Worm (Caenorhabditis elegans) whole organism, L4 larva: ENCODE measurements around the gene scl-5.

ENCODE experiments used
- D1046.2 ChIP-seq: fragments of 200-800 bp; sonication (Bioruptor generic); IDR thresholded peaks from 2 replicates; pipeline ENCODE4 v1.3.6; 2022; ENCODE audit warnings: missing genetic modification characterization, missing compliant biosample characterization
- F10B5.3 ChIP-seq: sonication (generic microtip); optimal IDR thresholded peaks from 2 replicates; lab custom pipeline; 2016; ENCODE audit warnings: mild to moderate bottlenecking, missing genetic modification characterization, missing compliant biosample characterization
- F49E8.2 ChIP-seq: sonication (generic microtip); optimal IDR thresholded peaks from 2 replicates; lab custom pipeline; 2016; ENCODE audit warnings: missing compliant biosample characterization, mild to moderate bottlenecking, missing genetic modification characterization, borderline replicate concordance
- R02D3.7 ChIP-seq: fragments of 150-350 bp; sonication (generic microtip); optimal IDR thresholded peaks from 3 replicates; lab custom pipeline; 2014; ENCODE audit warnings: missing biosample characterization, missing genetic modification characterization
- T20F7.1 ChIP-seq: fragments of 200-800 bp; sonication (Bioruptor generic); optimal IDR thresholded peaks from 2 replicates; lab custom pipeline; 2018; ENCODE audit warnings: mild to moderate bottlenecking, missing genetic modification characterization, missing compliant biosample characterization
- Y75B8A.6 ChIP-seq: fragments of 200-800 bp; sonication (Bioruptor generic); IDR thresholded peaks from 2 replicates; pipeline ENCODE4 v1.3.6; 2022; ENCODE audit warnings: missing genetic modification reagents, missing genetic modification characterization, missing compliant biosample characterization
- ZK546.5 ChIP-seq, 2 experiments: sonication (generic microtip); optimal IDR thresholded peaks; 2 replicates each; lab custom pipeline; 2017; ENCODE audit warnings: missing biosample characterization in 2 of 2, missing genetic modification characterization in 2 of 2
- aha-1 ChIP-seq: fragments of 150-350 bp; peaks from one replicate; lab custom pipeline; 2014; ENCODE audit warnings: missing biosample characterization, missing genetic modification characterization
- arid-1 ChIP-seq: fragments of 200-800 bp; sonication (Bioruptor generic); conservative IDR thresholded peaks from 2 replicates; pipeline ENCODE4 v1.3.6; 2022; ENCODE audit warnings: missing genetic modification reagents, missing genetic modification characterization, missing compliant biosample characterization
- ceh-62 ChIP-seq: sonication (generic microtip); optimal IDR thresholded peaks from 2 replicates; lab custom pipeline; 2017; ENCODE audit warnings: missing biosample characterization, missing genetic modification characterization
- cey-2 ChIP-seq: sonication (generic microtip); optimal IDR thresholded peaks from 3 replicates; lab custom pipeline; 2017; ENCODE audit warnings: missing genetic modification characterization, mild to moderate bottlenecking, missing compliant biosample characterization, antibody characterized with exemption, borderline replicate concordance; ENCODE audit not compliant: insufficient read depth
- ctbp-1 ChIP-seq: fragments of 200-800 bp; sonication (Bioruptor generic); IDR thresholded peaks from 2 replicates; pipeline ENCODE4 v1.3.6; 2022; ENCODE audit warnings: missing genetic modification reagents, missing genetic modification characterization, missing compliant biosample characterization
- dmd-6 ChIP-seq: fragments of 200-800 bp; sonication (Bioruptor generic); IDR thresholded peaks from 2 replicates; pipeline ENCODE4 v1.3.6; 2022; ENCODE audit warnings: missing genetic modification reagents, missing genetic modification characterization, missing compliant biosample characterization
- dve-1 ChIP-seq: sonication (generic microtip); optimal IDR thresholded peaks from 2 replicates; lab custom pipeline; 2017; ENCODE audit warnings: antibody characterized with exemption, mild to moderate bottlenecking, missing genetic modification characterization, missing compliant biosample characterization; ENCODE audit not compliant: insufficient read depth
- fkh-10 ChIP-seq: fragments of 150-350 bp; optimal IDR thresholded peaks from 2 replicates; lab custom pipeline; 2014; ENCODE audit warnings: missing biosample characterization, missing genetic modification reagents, missing genetic modification characterization
- hlh-11 ChIP-seq: fragments of 200-800 bp; sonication (Bioruptor generic); optimal IDR thresholded peaks from 2 replicates; lab custom pipeline; 2018; ENCODE audit warnings: mild to moderate bottlenecking, missing genetic modification characterization, missing compliant biosample characterization
- hlh-30 ChIP-seq: sonication (generic microtip); optimal IDR thresholded peaks from 2 replicates; lab custom pipeline; 2017; ENCODE audit warnings: antibody characterized with exemption, mild to moderate bottlenecking, missing genetic modification characterization, missing compliant biosample characterization; ENCODE audit not compliant: insufficient read depth
- jun-1 ChIP-seq: fragments of 150-350 bp; optimal IDR thresholded peaks from 2 replicates; lab custom pipeline; 2014; ENCODE audit warnings: missing biosample characterization, missing genetic modification reagents, missing genetic modification characterization
- lim-7 ChIP-seq: fragments of 200-800 bp; sonication (Bioruptor generic); IDR thresholded peaks from 2 replicates; pipeline ENCODE4 v1.3.6; 2022; ENCODE audit warnings: missing genetic modification characterization, missing compliant biosample characterization
- lin-1 ChIP-seq: fragments of 200-800 bp; sonication (Bioruptor generic); IDR thresholded peaks from 2 replicates; pipeline ENCODE4 v1.3.6; 2022; ENCODE audit warnings: missing genetic modification reagents, missing genetic modification characterization, missing compliant biosample characterization
- lin-29 ChIP-seq: fragments of 200-800 bp; sonication (Bioruptor generic); IDR thresholded peaks from 2 replicates; pipeline ENCODE4 v1.3.6; 2022; ENCODE audit warnings: missing genetic modification reagents, missing genetic modification characterization, missing compliant biosample characterization
- lin-38 ChIP-seq: fragments of 200-800 bp; sonication (Bioruptor generic); IDR thresholded peaks from 2 replicates; pipeline ENCODE4 v1.3.6; 2022; ENCODE audit warnings: missing genetic modification reagents, missing genetic modification characterization, missing compliant biosample characterization
- lir-3 ChIP-seq: sonication (generic microtip); optimal IDR thresholded peaks from 2 replicates; lab custom pipeline; 2016; ENCODE audit warnings: mild to moderate bottlenecking, missing genetic modification characterization, missing compliant biosample characterization
- madf-5 ChIP-seq, 2 experiments: fragments of 200-800 bp; sonication (Bioruptor generic); IDR thresholded peaks; 2 replicates each; pipeline ENCODE4 v1.3.6; 2022; ENCODE audit warnings: missing compliant biosample characterization in 2 of 2, missing genetic modification characterization in 2 of 2
- mdl-1 ChIP-seq, 2 experiments: fragments of 150-350 bp in 1 of 2; sonication (generic microtip) in 1 of 2; optimal IDR thresholded peaks; 2 replicates each; lab custom pipeline; 2014 to 2017; ENCODE audit warnings: missing biosample characterization in 2 of 2, missing genetic modification characterization in 2 of 2
- mdt-29 ChIP-seq: fragments of 200-800 bp; sonication (Bioruptor generic); IDR thresholded peaks from 2 replicates; pipeline ENCODE4 v1.3.6; 2022; ENCODE audit warnings: missing genetic modification reagents, missing genetic modification characterization, missing compliant biosample characterization
- mep-1 ChIP-seq: fragments of 150-350 bp; sonication (generic microtip); optimal IDR thresholded peaks from 3 replicates; lab custom pipeline; 2014; ENCODE audit warnings: missing biosample characterization, missing genetic modification characterization
- mxl-3 ChIP-seq: fragments of 200-800 bp; sonication (Bioruptor generic); optimal IDR thresholded peaks from 2 replicates; lab custom pipeline; 2018; ENCODE audit warnings: mild to moderate bottlenecking, missing genetic modification characterization, missing compliant biosample characterization
- nhr-10 ChIP-seq: fragments of 150-350 bp; optimal IDR thresholded peaks from 2 replicates; lab custom pipeline; 2014; ENCODE audit warnings: missing biosample characterization, missing genetic modification characterization
- nhr-25 ChIP-seq: sonication (generic microtip); optimal IDR thresholded peaks from 2 replicates; lab custom pipeline; 2017; ENCODE audit warnings: missing genetic modification characterization, mild to moderate bottlenecking, missing compliant biosample characterization, antibody characterized with exemption, moderate library complexity, borderline replicate concordance; ENCODE audit not compliant: insufficient read depth
- nhr-28 ChIP-seq: fragments of 150-350 bp; optimal IDR thresholded peaks from 2 replicates; lab custom pipeline; 2014; ENCODE audit warnings: missing biosample characterization, missing genetic modification characterization
- nhr-48 ChIP-seq: sonication (generic microtip); optimal IDR thresholded peaks from 2 replicates; lab custom pipeline; 2016; ENCODE audit warnings: mild to moderate bottlenecking, missing genetic modification characterization, missing compliant biosample characterization
- nhr-76 ChIP-seq: fragments of 150-350 bp; optimal IDR thresholded peaks from 2 replicates; lab custom pipeline; 2014; ENCODE audit warnings: missing biosample characterization, missing genetic modification characterization
- nhr-77 ChIP-seq: fragments of 150-350 bp; optimal IDR thresholded peaks from 2 replicates; lab custom pipeline; 2014; ENCODE audit warnings: missing biosample characterization, missing genetic modification characterization
- saeg-2 ChIP-seq: fragments of 200-800 bp; sonication (Bioruptor generic); IDR thresholded peaks from 2 replicates; pipeline ENCODE4 v1.3.6; 2022; ENCODE audit warnings: missing genetic modification reagents, missing genetic modification characterization, missing compliant biosample characterization
- snpc-4 ChIP-seq: fragments of 150-350 bp; optimal IDR thresholded peaks from 2 replicates; lab custom pipeline; 2014; ENCODE audit warnings: missing biosample characterization, missing genetic modification characterization
- spr-1 ChIP-seq: sonication (generic microtip); optimal IDR thresholded peaks from 2 replicates; lab custom pipeline; 2016; ENCODE audit warnings: mild to moderate bottlenecking, missing genetic modification characterization, missing compliant biosample characterization
- unc-62 ChIP-seq, 3 experiments: fragments of 150-350 bp in 1 of 3; sonication (generic microtip); optimal IDR thresholded peaks in 2 of 3; peaks in 1 of 3; 1 replicate in 1 of 3; 2 replicates in 2 of 3; lab custom pipeline; 2014 to 2017; ENCODE audit warnings: missing biosample characterization in 3 of 3, missing genetic modification characterization in 3 of 3, missing genetic modification reagents in 3 of 3, missing genotype in 1 of 3
- vab-7 ChIP-seq: fragments of 200-800 bp; sonication (Bioruptor generic); IDR thresholded peaks from 2 replicates; pipeline ENCODE4 v1.3.6; 2022; ENCODE audit warnings: missing genetic modification reagents, missing genetic modification characterization, missing compliant biosample characterization
- zfp-3 ChIP-seq: fragments of 200-800 bp; sonication (Bioruptor generic); conservative IDR thresholded peaks from 2 replicates; pipeline ENCODE4 v1.3.6; 2022; ENCODE audit warnings: missing genetic modification reagents, missing genetic modification characterization, missing compliant biosample characterization
- ztf-11 ChIP-seq: fragments of 150-350 bp; optimal IDR thresholded peaks from 2 replicates; lab custom pipeline; 2014; ENCODE audit warnings: missing biosample characterization, missing genetic modification characterization
- ztf-7 ChIP-seq: fragments of 150-350 bp; optimal IDR thresholded peaks from 2 replicates; lab custom pipeline; 2014; ENCODE audit warnings: missing biosample characterization, missing genetic modification characterization

scl-5 gene

DNA sequence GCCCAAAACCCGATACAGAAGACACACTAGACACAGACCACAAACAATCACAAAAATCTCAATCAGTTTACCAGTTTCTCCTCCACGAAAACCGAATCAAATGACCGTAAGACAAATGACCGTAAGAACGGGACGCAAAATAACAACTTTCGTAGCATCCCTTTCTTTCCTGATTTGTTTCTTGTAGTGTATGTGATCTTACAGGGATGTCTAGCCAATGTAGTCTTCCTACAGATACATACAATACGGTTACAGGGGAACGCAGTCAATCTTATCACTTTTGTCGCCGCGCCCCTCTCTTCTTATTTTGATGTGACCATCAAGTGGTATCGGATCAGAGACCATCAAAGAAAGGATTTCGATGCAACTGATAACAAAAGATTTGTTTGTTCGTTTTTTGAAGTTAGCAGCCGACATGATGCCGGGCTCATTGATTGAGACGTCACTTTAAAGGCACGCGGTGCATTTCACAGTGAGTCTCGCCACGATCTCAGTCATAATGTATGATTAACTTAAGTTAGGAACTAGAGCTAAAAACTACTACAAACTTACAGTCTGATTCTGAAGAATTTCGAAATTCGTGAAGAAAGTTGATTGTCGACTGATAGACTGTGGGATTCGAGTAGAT lies 11.9 kb downstream of the scl-5 start (continued):
- TF ChIP-seq D1046.2: no peak
- no peak for TF ChIP-seq snpc-4 (tag; lab: Kevin White, UChicago)

DNA sequence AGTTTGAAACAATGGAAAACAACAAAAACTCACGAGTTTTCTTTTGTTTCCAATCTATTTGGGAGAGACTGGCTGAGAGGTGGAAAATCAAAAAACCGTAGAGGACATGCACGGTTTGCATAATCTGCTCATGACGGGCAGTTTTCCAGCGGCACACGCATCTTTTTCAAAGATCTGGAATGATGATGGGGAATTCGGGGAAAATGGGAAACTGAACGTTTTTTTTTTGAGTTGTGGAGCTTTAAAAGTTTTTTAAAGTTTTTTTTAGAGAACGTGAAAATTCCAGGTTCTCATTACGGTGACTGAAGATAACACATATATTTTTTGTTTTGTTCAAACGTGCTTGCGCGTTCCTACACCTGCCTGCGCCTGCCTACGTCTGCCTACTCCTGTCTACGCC lies 12.8 kb downstream of the scl-5 start, which contains the start of gene C39E9.7:
Gene C39E9.7, minus strand, starts transcription at position 101 of the 400 bp plus-strand sequence.
- TF ChIP-seq madf-5 (GFP tag; IDR thresholded peaks at IDR 0.05; lab: Robert Waterston, UW): no peak
- TF ChIP-seq nhr-10: no peak
- no peak for TF ChIP-seq dmd-6
- TF ChIP-seq ztf-11 (tag; lab: Kevin White, UChicago): no peak
- no peak for TF ChIP-seq nhr-28
- no peak for TF ChIP-seq spr-1
- no peak for TF ChIP-seq R02D3.7 (tag; lab: Kevin White, UChicago)
- TF ChIP-seq jun-1 (tag; lab: Kevin White, UChicago): no peak
- no peak for TF ChIP-seq arid-1 (GFP tag; lab: Robert Waterston, UW)
- TF ChIP-seq lir-3 (tag; lab: Kevin White, UChicago): no peak
- no peak for TF ChIP-seq mdl-1 (tag; optimal IDR thresholded peaks at IDR 0.05; lab: Kevin White, UChicago)
- no peak for TF ChIP-seq fkh-10 (GFP tag; lab: Kevin White, UChicago)
- TF ChIP-seq lin-1 (GFP tag; lab: Robert Waterston, UW): no peak
- no peak for TF ChIP-seq Y75B8A.6 (GFP tag; lab: Robert Waterston, UW)
- no peak for TF ChIP-seq T20F7.1 (GFP tag; lab: Kevin White, UChicago)
- TF ChIP-seq dve-1: no peak
- TF ChIP-seq, all 104 proteins: peak for 0

ce11 chrIV:13077694-13078093 lies 13.9 kb downstream of the scl-5 start:
- TF ChIP-seq nhr-48 (tag; lab: Kevin White, UChicago) (peak; percentile 79), cey-2 (peak; percentile 28), hlh-30 (tag; lab: Kevin White, UChicago) (peak; percentile 83), lim-7 (no peak), saeg-2 (no peak), nhr-25 (peak; percentile 52), hlh-11 (tag; lab: Kevin White, UChicago) (peak; percentile 83), dmd-6 (peak; percentile 45), unc-62 (GFP tag; optimal IDR thresholded peaks at IDR 0.05 in 1 of 2; lab: Kevin White, UChicago) (peak in 1 of 2 experiments; percentile 25), unc-62 (tag; optimal IDR thresholded peaks at IDR 0.05; lab: Kevin White, UChicago) (no peak), nhr-77 (tag; lab: Kevin White, UChicago) (peak; percentile 26), fkh-10 (GFP tag; lab: Kevin White, UChicago) (no peak), mxl-3 (GFP tag; lab: Kevin White, UChicago) (peak; percentile 70), nhr-76 (tag; lab: Kevin White, UChicago) (no peak), aha-1 (peak; percentile 87), nhr-28 (peak; percentile 96), mdl-1 (tag; optimal IDR thresholded peaks at IDR 0.05; lab: Kevin White, UChicago) (peak; percentile 36 to 73)

- TF ChIP-seq vab-7 (0 out of 2 replicates have a peak, but pooled peaks have one; percentile 7), mep-1 (no peak), ZK546.5 (tag; optimal IDR thresholded peaks at IDR 0.05; lab: Kevin White, UChicago) (no peak), unc-62 (GFP tag; optimal IDR thresholded peaks at IDR 0.05 in 1 of 2; lab: Kevin White, UChicago) (peak in 1 of 2 experiments; percentile 96), unc-62 (tag; optimal IDR thresholded peaks at IDR 0.05; lab: Kevin White, UChicago) (no peak)
- TF ChIP-seq, all 104 proteins: peak for 2
Measured at ce11 chrIV:13078342-13078741, 14.5 kb downstream of the scl-5 start.

DNA sequence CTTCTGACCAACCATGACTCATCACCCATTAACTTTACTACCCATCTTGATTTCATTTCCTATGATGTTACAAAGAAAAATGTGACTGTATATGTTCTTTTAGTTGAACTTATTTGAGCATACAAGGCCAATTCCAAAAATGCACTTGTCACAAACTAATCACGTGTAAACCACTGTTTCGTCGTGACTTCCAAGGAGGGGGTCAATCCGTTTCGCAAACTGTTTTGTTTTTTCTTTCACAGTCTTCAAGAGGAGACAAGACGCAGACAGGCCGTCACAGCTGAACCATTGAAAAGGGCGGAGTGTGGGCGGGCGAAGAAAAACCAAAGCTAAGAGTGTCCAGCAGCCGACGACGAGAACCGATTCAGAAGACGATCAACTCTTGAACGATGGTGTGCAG lies 15.3 kb downstream of the scl-5 start, which contains the start of gene C39E9.8:
Gene C39E9.8, plus strand, starts transcription at position 328 of the 400 bp plus-strand sequence.
- peak; percentile 21 for TF ChIP-seq dve-1
- no peak for TF ChIP-seq dmd-6
- no peak for TF ChIP-seq madf-5 (GFP tag; IDR thresholded peaks at IDR 0.05; lab: Robert Waterston, UW)
- TF ChIP-seq mdt-29 (GFP tag; lab: Robert Waterston, UW): no peak
- TF ChIP-seq D1046.2: no peak
- peak; percentile 67 for TF ChIP-seq hlh-11 (tag; lab: Kevin White, UChicago)
- TF ChIP-seq lin-29 (GFP tag; lab: Robert Waterston, UW): no peak
- TF ChIP-seq zfp-3: no peak
- no peak for TF ChIP-seq ceh-62 (tag; lab: Kevin White, UChicago)
- TF ChIP-seq F49E8.2: no peak
- TF ChIP-seq ctbp-1 (GFP tag; lab: Robert Waterston, UW): no peak
- TF ChIP-seq ztf-7 (tag; lab: Kevin White, UChicago): no peak
- TF ChIP-seq nhr-48 (tag; lab: Kevin White, UChicago): no peak
- no peak for TF ChIP-seq lin-38 (GFP tag; lab: Robert Waterston, UW)
- no peak for TF ChIP-seq arid-1 (GFP tag; lab: Robert Waterston, UW)
- no peak for TF ChIP-seq F10B5.3 (tag; lab: Kevin White, UChicago)
- TF ChIP-seq lir-3 (tag; lab: Kevin White, UChicago): no peak
- no peak for TF ChIP-seq fkh-10 (GFP tag; lab: Kevin White, UChicago)
